Worm (Caenorhabditis elegans): ENCODE measurements around the gene rpl-43.

- no peak for TF ChIP-seq snpc-4 (tag; optimal IDR thresholded peaks at IDR 0.05)
- TF ChIP-seq tbx-2 (tag; optimal IDR thresholded peaks at IDR 0.05): no peak
- no peak for TF ChIP-seq nhr-11 (tag; optimal IDR thresholded peaks at IDR 0.05)
- TF ChIP-seq efl-1 (optimal IDR thresholded peaks at IDR 0.05): no peak
- TF ChIP-seq efl-1 (GFP tag; optimal IDR thresholded peaks at IDR 0.05 in 1 of 2): no peak
- TF ChIP-seq zag-1 (tag; optimal IDR thresholded peaks at IDR 0.05): no peak
- TF ChIP-seq lin-39 (tag; optimal IDR thresholded peaks at IDR 0.05): no peak
Observed at ce11 chrII:14150031-14150430, 5.1 kb upstream of the rpl-43 start, which contains the start of gene W03H9.1.
